Worm (Caenorhabditis elegans): ENCODE data around the gene srlf-33.
A peak's percentile ranks its signal among the peaks of the same experiment; 100 is the strongest.

srlf-33 gene

DNA sequence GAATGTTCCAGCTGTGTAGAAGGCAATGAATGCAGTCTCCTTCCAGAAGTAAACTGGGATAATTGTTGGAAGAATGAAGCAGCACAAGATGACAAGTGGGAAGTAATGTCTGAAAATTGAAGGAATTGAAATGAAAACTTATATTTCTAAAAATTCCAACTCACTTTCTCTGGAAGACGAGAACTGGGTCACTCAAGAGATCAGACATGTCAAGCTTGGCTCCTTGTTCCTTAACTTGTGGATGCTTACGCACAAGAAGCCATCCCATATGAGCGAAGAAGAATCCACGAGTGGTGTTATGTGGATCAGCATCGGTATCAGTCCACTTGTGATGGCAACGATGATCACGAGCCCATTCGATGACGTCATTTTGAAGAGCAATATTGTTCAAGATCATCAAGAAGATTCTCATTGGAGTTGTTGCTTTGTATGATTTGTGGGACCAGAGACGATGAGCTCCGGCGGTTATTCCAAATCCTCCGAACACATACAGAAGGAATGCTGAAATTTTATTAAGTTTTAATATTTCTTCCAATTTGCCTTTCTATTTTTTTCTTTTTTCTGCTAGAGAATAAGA is 10.9 kb downstream of the srlf-33 start:
- TF ChIP-seq zag-1 (tag; optimal IDR thresholded peaks at IDR 0.05) (no peak), aly-2 (tag; optimal IDR thresholded peaks at IDR 0.05) (no peak), ceh-82 (tag; optimal IDR thresholded peaks at IDR 0.05) (no peak), blmp-1 (tag; optimal IDR thresholded peaks at IDR 0.05; ENCODE audit: insufficient read depth) (no peak), lin-39 (tag; optimal IDR thresholded peaks at IDR 0.05) (no peak), elt-1 (tag; optimal IDR thresholded peaks at IDR 0.05) (no peak), lin-13 (GFP tag; optimal IDR thresholded peaks at IDR 0.05) (no peak), elt-3 (tag; optimal IDR thresholded peaks at IDR 0.05) (no peak), ceh-16 (tag; optimal IDR thresholded peaks at IDR 0.05) (no peak), ama-1 (optimal IDR thresholded peaks at IDR 0.05) (no peak), nhr-12 (tag; optimal IDR thresholded peaks at IDR 0.05) (no peak), Y55F3AM.14 (GFP tag; optimal IDR thresholded peaks at IDR 0.05) (no peak), dmd-4 (tag; optimal IDR thresholded peaks at IDR 0.05) (no peak), mbf-1 (tag; optimal IDR thresholded peaks at IDR 0.05) (no peak), sem-4 (tag; optimal IDR thresholded peaks at IDR 0.05) (no peak), nhr-129 (tag; optimal IDR thresholded peaks at IDR 0.05) (no peak)

DNA sequence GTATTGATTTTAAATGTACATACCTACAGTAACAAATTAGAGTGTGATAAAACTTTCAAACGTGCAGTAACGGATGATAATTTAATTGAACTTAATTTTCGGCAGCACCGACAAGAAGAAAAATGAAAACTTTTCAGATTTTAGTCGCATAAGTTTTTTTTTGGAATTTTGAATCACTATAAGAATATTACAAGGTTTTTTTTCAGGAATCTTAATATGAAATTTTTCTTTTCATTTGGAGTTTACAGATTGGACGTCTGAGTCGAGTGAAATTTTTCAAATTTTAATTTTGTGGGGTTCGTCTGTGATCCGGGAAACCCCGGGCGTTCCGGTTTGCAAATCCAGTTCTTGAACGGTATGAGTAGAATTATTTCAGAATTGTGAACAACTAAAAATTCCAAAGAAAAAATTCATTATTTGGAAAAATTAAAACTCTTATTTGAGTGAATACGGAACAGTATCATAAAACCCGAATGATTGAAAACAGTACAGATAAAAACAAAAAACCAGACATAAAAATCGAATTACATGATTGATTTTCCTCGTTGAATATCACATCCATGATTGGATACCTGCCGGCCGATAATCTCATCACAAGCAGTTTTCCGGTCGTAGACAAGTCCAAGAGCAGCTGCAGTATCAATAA is 11.8 kb downstream of the srlf-33 start:
- no peak for TF ChIP-seq sma-3 (GFP tag; optimal IDR thresholded peaks at IDR 0.05)
- peak; percentile 11 for TF ChIP-seq fos-1 (tag; optimal IDR thresholded peaks at IDR 0.05)
- peak; percentile 12 for TF ChIP-seq gmeb-1 (tag; optimal IDR thresholded peaks at IDR 0.05)

- no peak for TF ChIP-seq aly-2 (tag; optimal IDR thresholded peaks at IDR 0.05)
- no peak for TF ChIP-seq nhr-25 (tag; optimal IDR thresholded peaks at IDR 0.05)
- TF ChIP-seq ceh-82 (tag; optimal IDR thresholded peaks at IDR 0.05), result no peak
- TF ChIP-seq ama-1 (optimal IDR thresholded peaks at IDR 0.05), result no peak
- TF ChIP-seq blmp-1 (tag; optimal IDR thresholded peaks at IDR 0.05; ENCODE audit: insufficient read depth), result no peak
- TF ChIP-seq fos-1 (tag; optimal IDR thresholded peaks at IDR 0.05), result peak; percentile 43
- no peak for TF ChIP-seq alr-1 (tag; optimal IDR thresholded peaks at IDR 0.05)
Measured at ce11 chrIV:11911723-11912122, 13.5 kb downstream of the srlf-33 start, which contains the start of gene VZK822L.2. Gene VZK822L.2, plus strand, starts transcription at chrIV:11912023.

DNA sequence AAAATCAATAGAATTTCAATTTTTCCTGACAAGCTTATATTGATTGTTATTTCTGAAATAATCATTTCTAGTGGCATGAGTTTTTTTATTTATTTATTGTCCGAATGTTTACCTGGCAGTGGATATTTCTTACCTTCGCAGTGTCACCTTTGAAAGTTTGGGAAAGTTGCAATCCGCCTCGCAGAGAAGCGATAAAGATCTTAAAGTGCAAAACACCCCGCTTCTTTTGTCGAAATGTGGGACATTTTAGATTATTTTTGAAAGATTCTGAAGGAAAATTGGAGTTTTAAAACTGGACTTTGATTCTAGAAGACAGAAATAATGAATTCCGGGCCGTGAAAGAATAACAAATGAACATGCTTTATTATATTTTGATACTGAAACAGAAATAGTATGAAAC is 16.5 kb downstream of the srlf-33 start:
- TF ChIP-seq elt-1 (tag; optimal IDR thresholded peaks at IDR 0.05) (peak; percentile 61), mdl-1 (tag; optimal IDR thresholded peaks at IDR 0.05) (no peak)

DNA sequence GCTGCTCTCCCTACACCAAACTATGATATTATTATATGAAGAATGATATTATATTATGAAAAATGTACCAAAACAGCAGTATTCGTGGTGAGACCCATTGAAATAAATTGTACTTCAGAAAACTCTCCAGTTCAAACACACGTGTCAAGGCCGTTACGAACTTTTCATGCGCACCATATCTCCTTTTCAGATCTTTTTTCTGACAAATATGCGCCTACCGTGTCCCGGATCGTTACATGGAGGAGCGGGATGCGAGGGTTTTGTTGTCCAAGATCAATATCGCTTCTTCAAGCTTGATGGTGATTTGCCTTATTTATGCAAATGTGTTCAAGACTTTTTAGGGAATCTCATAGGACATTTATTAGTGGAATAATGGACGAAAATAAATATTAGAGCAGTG is 21.6 kb downstream of the srlf-33 start:
- TF ChIP-seq ceh-16 (tag; optimal IDR thresholded peaks at IDR 0.05) (peak; percentile 58), elt-1 (tag; optimal IDR thresholded peaks at IDR 0.05) (peak; percentile 56), alr-1 (tag; optimal IDR thresholded peaks at IDR 0.05) (no peak), sma-9 (GFP tag; optimal IDR thresholded peaks at IDR 0.05) (peak; percentile 6), sma-9 (tag; optimal IDR thresholded peaks at IDR 0.05) (no peak)

DNA sequence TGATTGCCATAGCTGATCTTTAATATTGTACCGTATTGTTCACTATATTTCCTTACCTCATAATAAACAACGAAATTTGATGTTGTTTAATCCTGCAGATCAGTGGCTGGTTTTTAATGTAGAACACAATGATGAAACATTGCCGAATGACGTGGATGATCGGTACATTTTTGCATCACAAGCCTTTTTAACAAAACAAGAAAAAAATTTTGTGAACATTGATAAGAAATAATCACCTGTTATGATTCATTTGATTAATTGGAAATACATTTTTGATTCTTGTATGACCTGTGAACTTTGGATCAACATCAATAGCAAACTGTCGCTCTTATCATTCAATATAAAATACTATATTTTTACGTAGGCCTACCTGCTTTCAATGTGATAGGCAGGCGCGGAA is 22.4 kb downstream of the srlf-33 start:
- TF ChIP-seq ztf-1 (GFP tag; conservative IDR thresholded peaks at IDR 0.05) (no peak), egl-27 (tag; optimal IDR thresholded peaks at IDR 0.05) (no peak), F13H6.1 (tag; optimal IDR thresholded peaks at IDR 0.05) (no peak), skn-1 (tag; optimal IDR thresholded peaks at IDR 0.05) (no peak), unc-62 (GFP tag; optimal IDR thresholded peaks at IDR 0.05) (no peak), nhr-25 (tag; optimal IDR thresholded peaks at IDR 0.05) (peak; percentile 3)

ce11 chrIV:11901215-11901614 is 24.0 kb downstream of the srlf-33 start:
- no peak for TF ChIP-seq nhr-129 (tag; optimal IDR thresholded peaks at IDR 0.05)
- TF ChIP-seq nhr-25 (tag; optimal IDR thresholded peaks at IDR 0.05), result peak; percentile 51
- no peak for TF ChIP-seq ceh-16 (tag; optimal IDR thresholded peaks at IDR 0.05)
- TF ChIP-seq blmp-1 (tag; optimal IDR thresholded peaks at IDR 0.05; ENCODE audit: insufficient read depth), result peak; percentile 27
- TF ChIP-seq fos-1 (tag; optimal IDR thresholded peaks at IDR 0.05), result no peak
- TF ChIP-seq sma-9 (GFP tag; optimal IDR thresholded peaks at IDR 0.05), result peak; percentile 53
- TF ChIP-seq sma-9 (tag; optimal IDR thresholded peaks at IDR 0.05), result no peak
- peak; percentile 12 for TF ChIP-seq sma-3 (GFP tag; optimal IDR thresholded peaks at IDR 0.05)
- TF ChIP-seq egl-27 (tag; optimal IDR thresholded peaks at IDR 0.05), result peak; percentile 10
